Worm (Caenorhabditis elegans) whole organism, L4 larva: Measurements from ENCODE around the gene F47F2.1.

ENCODE experiments used
- F44E2.7 ChIP-seq: fragments of 200-800 bp; sonication (Bioruptor generic); IDR thresholded peaks from 2 replicates; pipeline ENCODE4 v2.1.2; 2022; ENCODE audit warnings: missing genetic modification characterization, missing compliant biosample characterization
- T20F7.1 ChIP-seq: fragments of 200-800 bp; sonication (Bioruptor generic); optimal IDR thresholded peaks from 2 replicates; lab custom pipeline; 2018; ENCODE audit warnings: mild to moderate bottlenecking, missing genetic modification characterization, missing compliant biosample characterization
- Y105C5A.15 ChIP-seq: fragments of 200-800 bp; sonication (Bioruptor generic); IDR thresholded peaks from 2 replicates; pipeline ENCODE4 v1.3.6; 2022; ENCODE audit warnings: missing genetic modification characterization, missing compliant biosample characterization
- Y48G9A.11 ChIP-seq: fragments of 200-800 bp; sonication (Bioruptor generic); IDR thresholded peaks from 2 replicates; pipeline ENCODE4 v1.3.6; 2022; ENCODE audit warnings: missing genetic modification reagents, missing genetic modification characterization, missing compliant biosample characterization
- Y75B8A.6 ChIP-seq: fragments of 200-800 bp; sonication (Bioruptor generic); IDR thresholded peaks from 2 replicates; pipeline ENCODE4 v1.3.6; 2022; ENCODE audit warnings: missing genetic modification reagents, missing genetic modification characterization, missing compliant biosample characterization
- ZK546.5 ChIP-seq, 2 experiments: sonication (generic microtip); optimal IDR thresholded peaks; 2 replicates each; lab custom pipeline; 2017; ENCODE audit warnings: missing biosample characterization in 2 of 2, missing genetic modification characterization in 2 of 2
- aha-1 ChIP-seq: fragments of 150-350 bp; peaks from one replicate; lab custom pipeline; 2014; ENCODE audit warnings: missing biosample characterization, missing genetic modification characterization
- ceh-62 ChIP-seq: sonication (generic microtip); optimal IDR thresholded peaks from 2 replicates; lab custom pipeline; 2017; ENCODE audit warnings: missing biosample characterization, missing genetic modification characterization
- daf-19 ChIP-seq: fragments of 200-800 bp; sonication (Bioruptor generic); conservative IDR thresholded peaks from 2 replicates; pipeline ENCODE4 v1.3.6; 2022; ENCODE audit warnings: missing genetic modification characterization, missing compliant biosample characterization
- dmd-6 ChIP-seq: fragments of 200-800 bp; sonication (Bioruptor generic); IDR thresholded peaks from 2 replicates; pipeline ENCODE4 v1.3.6; 2022; ENCODE audit warnings: missing genetic modification reagents, missing genetic modification characterization, missing compliant biosample characterization
- dmd-9 ChIP-seq: fragments of 200-800 bp; sonication (Bioruptor generic); IDR thresholded peaks from 2 replicates; pipeline ENCODE4 v1.3.6; 2022; ENCODE audit warnings: missing genetic modification reagents, missing genetic modification characterization, missing compliant biosample characterization
- dpl-1 ChIP-seq: fragments of 150-350 bp; optimal IDR thresholded peaks from 2 replicates; lab custom pipeline; 2014; ENCODE audit warnings: missing biosample characterization, missing genetic modification reagents, missing genetic modification characterization
- fkh-10 ChIP-seq: fragments of 150-350 bp; optimal IDR thresholded peaks from 2 replicates; lab custom pipeline; 2014; ENCODE audit warnings: missing biosample characterization, missing genetic modification reagents, missing genetic modification characterization
- hlh-11 ChIP-seq: fragments of 200-800 bp; sonication (Bioruptor generic); optimal IDR thresholded peaks from 2 replicates; lab custom pipeline; 2018; ENCODE audit warnings: mild to moderate bottlenecking, missing genetic modification characterization, missing compliant biosample characterization
- hlh-30 ChIP-seq: sonication (generic microtip); optimal IDR thresholded peaks from 2 replicates; lab custom pipeline; 2017; ENCODE audit warnings: antibody characterized with exemption, mild to moderate bottlenecking, missing genetic modification characterization, missing compliant biosample characterization; ENCODE audit not compliant: insufficient read depth
- hmg-1.1 ChIP-seq: fragments of 200-800 bp; sonication (Bioruptor generic); IDR thresholded peaks from 2 replicates; pipeline ENCODE4 v1.3.6; 2022; ENCODE audit warnings: missing genetic modification reagents, missing genetic modification characterization, missing compliant biosample characterization
- madf-5 ChIP-seq, 2 experiments: fragments of 200-800 bp; sonication (Bioruptor generic); IDR thresholded peaks; 2 replicates each; pipeline ENCODE4 v1.3.6; 2022; ENCODE audit warnings: missing compliant biosample characterization in 2 of 2, missing genetic modification characterization in 2 of 2
- mdl-1 ChIP-seq, 2 experiments: fragments of 150-350 bp in 1 of 2; sonication (generic microtip) in 1 of 2; optimal IDR thresholded peaks; 2 replicates each; lab custom pipeline; 2014 to 2017; ENCODE audit warnings: missing biosample characterization in 2 of 2, missing genetic modification characterization in 2 of 2
- mep-1 ChIP-seq: fragments of 150-350 bp; sonication (generic microtip); optimal IDR thresholded peaks from 3 replicates; lab custom pipeline; 2014; ENCODE audit warnings: missing biosample characterization, missing genetic modification characterization
- nhr-11 ChIP-seq: fragments of 150-350 bp; optimal IDR thresholded peaks from 2 replicates; lab custom pipeline; 2014; ENCODE audit warnings: missing biosample characterization, missing genetic modification characterization
- nhr-28 ChIP-seq: fragments of 150-350 bp; optimal IDR thresholded peaks from 2 replicates; lab custom pipeline; 2014; ENCODE audit warnings: missing biosample characterization, missing genetic modification characterization
- nhr-41 ChIP-seq: fragments of 200-800 bp; sonication (Bioruptor generic); IDR thresholded peaks from 2 replicates; pipeline ENCODE4 v1.3.6; 2022; ENCODE audit warnings: missing genetic modification reagents, missing genetic modification characterization, missing compliant biosample characterization
- nhr-77 ChIP-seq: fragments of 150-350 bp; optimal IDR thresholded peaks from 2 replicates; lab custom pipeline; 2014; ENCODE audit warnings: missing biosample characterization, missing genetic modification characterization
- pqm-1 ChIP-seq: sonication (generic microtip); optimal IDR thresholded peaks from 2 replicates; lab custom pipeline; 2017; ENCODE audit warnings: missing biosample characterization, missing genetic modification characterization
- tag-97 ChIP-seq: fragments of 200-800 bp; sonication (Bioruptor generic); IDR thresholded peaks from 2 replicates; pipeline ENCODE4 v1.3.6; 2022; ENCODE audit warnings: missing genetic modification characterization, missing compliant biosample characterization
- unc-39 ChIP-seq: sonication (generic microtip); optimal IDR thresholded peaks from 2 replicates; lab custom pipeline; 2017; ENCODE audit warnings: missing biosample characterization, missing genetic modification characterization
- unc-62 ChIP-seq, 3 experiments: fragments of 150-350 bp in 1 of 3; sonication (generic microtip); optimal IDR thresholded peaks in 2 of 3; peaks in 1 of 3; 1 replicate in 1 of 3; 2 replicates in 2 of 3; lab custom pipeline; 2014 to 2017; ENCODE audit warnings: missing biosample characterization in 3 of 3, missing genetic modification characterization in 3 of 3, missing genetic modification reagents in 3 of 3, missing genotype in 1 of 3
- vab-7 ChIP-seq: fragments of 200-800 bp; sonication (Bioruptor generic); IDR thresholded peaks from 2 replicates; pipeline ENCODE4 v1.3.6; 2022; ENCODE audit warnings: missing genetic modification reagents, missing genetic modification characterization, missing compliant biosample characterization
- zfp-2 ChIP-seq: sonication (generic microtip); optimal IDR thresholded peaks from 2 replicates; lab custom pipeline; 2016; ENCODE audit warnings: mild to moderate bottlenecking, missing genetic modification characterization, missing compliant biosample characterization
- zfp-3 ChIP-seq: fragments of 200-800 bp; sonication (Bioruptor generic); conservative IDR thresholded peaks from 2 replicates; pipeline ENCODE4 v1.3.6; 2022; ENCODE audit warnings: missing genetic modification reagents, missing genetic modification characterization, missing compliant biosample characterization

Gene F47F2.1

ce11 chrX:3919689-3920088, 41.4 kb downstream of the F47F2.1 start:
- TF ChIP-seq aha-1 (tag; lab: Kevin White, UChicago): peak; percentile 94
- no peak for TF ChIP-seq mdl-1 (tag; optimal IDR thresholded peaks at IDR 0.05; lab: Kevin White, UChicago)
- TF ChIP-seq, all 104 proteins: peak for 1

- TF ChIP-seq Y105C5A.15 (GFP tag; lab: Robert Waterston, UW): no peak
- no peak for TF ChIP-seq F44E2.7 (GFP tag; lab: Robert Waterston, UW)
- no peak for TF ChIP-seq dpl-1 (GFP tag; lab: Kevin White, UChicago)
- no peak for TF ChIP-seq nhr-77 (tag; lab: Kevin White, UChicago)
- TF ChIP-seq ceh-62 (tag; lab: Kevin White, UChicago): no peak
- no peak for TF ChIP-seq Y75B8A.6 (GFP tag; lab: Robert Waterston, UW)
- no peak for TF ChIP-seq madf-5 (GFP tag; IDR thresholded peaks at IDR 0.05; lab: Robert Waterston, UW)
- no peak for TF ChIP-seq hlh-30 (tag; lab: Kevin White, UChicago)
- no peak for TF ChIP-seq fkh-10 (GFP tag; lab: Kevin White, UChicago)
- no peak for TF ChIP-seq nhr-28 (tag; lab: Kevin White, UChicago)
- TF ChIP-seq zfp-3: no peak
- TF ChIP-seq zfp-2 (tag; lab: Kevin White, UChicago): no peak
- no peak for TF ChIP-seq tag-97 (GFP tag; lab: Robert Waterston, UW)
- TF ChIP-seq ZK546.5 (tag; optimal IDR thresholded peaks at IDR 0.05; lab: Kevin White, UChicago): no peak
- TF ChIP-seq nhr-11 (tag; lab: Kevin White, UChicago): no peak
- no peak for TF ChIP-seq hmg-1.1 (GFP tag; lab: Robert Waterston, UW)
- TF ChIP-seq nhr-41 (GFP tag; lab: Robert Waterston, UW): no peak
Observed at ce11 chrX:3920101-3920500, 41.8 kb downstream of the F47F2.1 start, which contains the start of gene T22B2.2. Gene T22B2.2, plus strand, starts transcription at chrX:3920401.

ce11 chrX:3920747-3921146, 42.4 kb downstream of the F47F2.1 start:
- TF ChIP-seq dmd-9 (GFP tag; lab: Robert Waterston, UW) (no peak), unc-62 (GFP tag; optimal IDR thresholded peaks at IDR 0.05 in 1 of 2; lab: Kevin White, UChicago) (peak in 1 of 2 experiments; percentile 90), unc-62 (tag; optimal IDR thresholded peaks at IDR 0.05; lab: Kevin White, UChicago) (no peak), aha-1 (tag; lab: Kevin White, UChicago) (peak; percentile 88)

ce11 chrX:3925776-3926175, 47.4 kb downstream of the F47F2.1 start, which contains the start of gene T22B2.1:
Gene T22B2.1, plus strand, starts transcription at chrX:3926076.
- TF ChIP-seq aha-1 (tag; lab: Kevin White, UChicago) (peak; percentile 74), pqm-1 (tag; lab: Kevin White, UChicago) (no peak)

ce11 chrX:3931350-3931749, 53.0 kb downstream of the F47F2.1 start, which contains the start of gene adt-3:
Gene adt-3, plus strand, starts transcription at chrX:3931650.
- TF ChIP-seq hlh-11 (tag; lab: Kevin White, UChicago) (no peak), dmd-6 (GFP tag; lab: Robert Waterston, UW) (no peak), daf-19 (GFP tag; lab: Robert Waterston, UW) (no peak), zfp-3 (no peak), mep-1 (tag; lab: Kevin White, UChicago) (no peak), unc-39 (no peak), Y75B8A.6 (GFP tag; lab: Robert Waterston, UW) (no peak), vab-7 (GFP tag; lab: Robert Waterston, UW) (no peak), mdl-1 (tag; optimal IDR thresholded peaks at IDR 0.05; lab: Kevin White, UChicago) (no peak), T20F7.1 (GFP tag; lab: Kevin White, UChicago) (no peak)

- TF ChIP-seq Y48G9A.11 (GFP tag; lab: Robert Waterston, UW) (no peak), unc-62 (GFP tag; optimal IDR thresholded peaks at IDR 0.05 in 1 of 2; lab: Kevin White, UChicago) (peak in 1 of 2 experiments; percentile 23), unc-62 (tag; optimal IDR thresholded peaks at IDR 0.05; lab: Kevin White, UChicago) (no peak)
Observed at ce11 chrX:3932694-3933093, 54.4 kb downstream of the F47F2.1 start.
